Fruit fly (Drosophila melanogaster) whole organism, embryonic: Measurements from ENCODE around the gene Awh.
A peak's percentile ranks its signal among the peaks of the same experiment; 100 is the strongest.

Experiments used
- B-H1 ChIP-seq: fragments of 200-800 bp; sonication (Bioruptor generic); IDR thresholded peaks from 3 replicates; pipeline ENCODE4 v1.3.6; 2022; ENCODE audit warnings: missing biosample characterization, missing genetic modification characterization
- Blimp-1 ChIP-seq: fragments of 200-800 bp; sonication (Bioruptor generic); optimal IDR thresholded peaks from 3 replicates; lab custom pipeline; 2018; ENCODE audit warnings: missing biosample characterization, missing genetic modification characterization, mild to moderate bottlenecking, moderate library complexity, missing genetic modification reagents
- BtbVII ChIP-seq: fragments of 200-800 bp; sonication (Bioruptor generic); optimal IDR thresholded peaks from 3 replicates; lab custom pipeline; 2017; ENCODE audit warnings: missing biosample characterization, mild to moderate bottlenecking, missing genetic modification characterization
- CG10267 ChIP-seq: fragments of 200-800 bp; sonication (Bioruptor generic); optimal IDR thresholded peaks from 2 replicates; lab custom pipeline; 2018; ENCODE audit warnings: missing biosample characterization, mild to moderate bottlenecking, missing genetic modification characterization, moderate library complexity
- CG10431 ChIP-seq: fragments of 200-800 bp; sonication (Bioruptor generic); optimal IDR thresholded peaks from 3 replicates; lab custom pipeline; 2018; ENCODE audit warnings: missing biosample characterization, mild to moderate bottlenecking, missing genetic modification characterization
- CG11247 ChIP-seq: fragments of 200-800 bp; sonication (Bioruptor generic); IDR thresholded peaks from 2 replicates; pipeline ENCODE4 v1.3.6; 2022; ENCODE audit warnings: missing biosample characterization, missing genetic modification characterization
- CG12391 ChIP-seq: fragments of 200-800 bp; sonication (Bioruptor generic); optimal IDR thresholded peaks from 3 replicates; lab custom pipeline; 2018; ENCODE audit warnings: missing biosample characterization, mild to moderate bottlenecking, missing genetic modification characterization, moderate library complexity
- CG1602 ChIP-seq: fragments of 200-800 bp; sonication (Bioruptor generic); optimal IDR thresholded peaks from 3 replicates; lab custom pipeline; 2016; ENCODE audit warnings: missing biosample characterization, missing genetic modification characterization
- CG1603 ChIP-seq: fragments of 200-800 bp; sonication (Bioruptor generic); optimal IDR thresholded peaks from 2 replicates; lab custom pipeline; 2019; ENCODE audit warnings: missing biosample characterization, mild to moderate bottlenecking, missing genetic modification characterization, moderate library complexity
- CG18476 ChIP-seq: fragments of 200-800 bp; sonication (Bioruptor generic); optimal IDR thresholded peaks from 2 replicates; lab custom pipeline; 2016; ENCODE audit warnings: missing biosample characterization, mild to moderate bottlenecking, missing genetic modification characterization
- CG2116 ChIP-seq: fragments of 200-800 bp; sonication (Bioruptor generic); optimal IDR thresholded peaks from 3 replicates; lab custom pipeline; 2018; ENCODE audit warnings: missing biosample characterization, mild to moderate bottlenecking, missing genetic modification characterization
- CG31224 ChIP-seq: fragments of 200-800 bp; sonication (Bioruptor generic); IDR thresholded peaks from 2 replicates; pipeline ENCODE4 v1.3.6; 2022; ENCODE audit warnings: missing biosample characterization, missing genetic modification characterization
- CG32532 ChIP-seq: fragments of 200-800 bp; sonication (Bioruptor generic); IDR thresholded peaks from 2 replicates; pipeline ENCODE4 v1.3.6; 2022; ENCODE audit warnings: missing biosample characterization, missing genetic modification characterization
- CG32772 ChIP-seq: fragments of 200-800 bp; sonication (Bioruptor generic); IDR thresholded peaks from 2 replicates; pipeline ENCODE4 v1.3.6; 2022; ENCODE audit warnings: missing biosample characterization, missing genetic modification characterization
- CG33213 ChIP-seq: fragments of 200-800 bp; sonication (Bioruptor generic); optimal IDR thresholded peaks from 3 replicates; lab custom pipeline; 2016; ENCODE audit warnings: missing biosample characterization, missing genetic modification characterization
- CG4404 ChIP-seq: fragments of 200-800 bp; sonication (Bioruptor generic); IDR thresholded peaks from 2 replicates; pipeline ENCODE4 v1.3.6; 2022; ENCODE audit warnings: missing biosample characterization, missing genetic modification characterization
- CG4424 ChIP-seq: fragments of 200-800 bp; sonication (Bioruptor generic); optimal IDR thresholded peaks from 3 replicates; lab custom pipeline; 2016; ENCODE audit warnings: missing biosample characterization, missing genetic modification characterization
- CG5245 ChIP-seq: fragments of 200-800 bp; sonication (Bioruptor generic); optimal IDR thresholded peaks from 3 replicates; lab custom pipeline; 2016; ENCODE audit warnings: missing biosample characterization, missing genetic modification characterization
- CG5953 ChIP-seq: fragments of 200-800 bp; sonication (Bioruptor generic); IDR thresholded peaks from 2 replicates; pipeline ENCODE4 v1.3.6; 2022; ENCODE audit warnings: missing biosample characterization, missing genetic modification characterization
- CG8089 ChIP-seq: fragments of 200-800 bp; sonication (Bioruptor generic); optimal IDR thresholded peaks from 3 replicates; lab custom pipeline; 2016; ENCODE audit warnings: missing biosample characterization, missing genetic modification characterization
- Chrac-16 ChIP-seq: fragments of 200-800 bp; sonication (Bioruptor generic); optimal IDR thresholded peaks from 3 replicates; lab custom pipeline; 2016; ENCODE audit warnings: missing biosample characterization, missing genetic modification characterization
- Dek ChIP-seq: fragments of 200-800 bp; sonication (Bioruptor generic); optimal IDR thresholded peaks from 3 replicates; lab custom pipeline; 2019; ENCODE audit warnings: missing biosample characterization, mild to moderate bottlenecking, missing genetic modification characterization, moderate library complexity
- Ets65A ChIP-seq: fragments of 200-800 bp; sonication (Bioruptor generic); peaks from one replicate; lab custom pipeline; 2016; ENCODE audit warnings: missing biosample characterization, missing genetic modification characterization
- GATAe ChIP-seq: fragments of 200-800 bp; sonication (Bioruptor generic); conservative IDR thresholded peaks from 2 replicates; pipeline ENCODE4 v1.3.6; 2022; ENCODE audit warnings: missing biosample characterization, missing genetic modification characterization
- Hmr ChIP-seq: fragments of 200-800 bp; sonication (Bioruptor generic); optimal IDR thresholded peaks from 3 replicates; lab custom pipeline; 2017; ENCODE audit warnings: mild to moderate bottlenecking, missing biosample characterization, missing genetic modification reagents, missing genetic modification characterization
- Hsf ChIP-seq: fragments of 200-800 bp; sonication (Bioruptor generic); optimal IDR thresholded peaks from 3 replicates; lab custom pipeline; 2016; ENCODE audit warnings: missing biosample characterization, missing genetic modification characterization
- Kr ChIP-seq: fragments of 200-800 bp; sonication (Bioruptor generic); optimal IDR thresholded peaks from 2 replicates; lab custom pipeline; 2017; ENCODE audit warnings: missing biosample characterization, mild to moderate bottlenecking, missing genetic modification characterization
- MBD-R2 ChIP-seq: fragments of 200-800 bp; sonication (Bioruptor generic); IDR thresholded peaks from 2 replicates; pipeline ENCODE4 v1.3.6; 2022; ENCODE audit warnings: missing biosample characterization, missing genetic modification characterization
- Mad ChIP-seq: fragments of 200-800 bp; sonication (Bioruptor generic); optimal IDR thresholded peaks from 2 replicates; lab custom pipeline; 2016; ENCODE audit warnings: missing biosample characterization, missing genetic modification characterization
- Mes4 ChIP-seq: fragments of 200-800 bp; sonication (Bioruptor generic); optimal IDR thresholded peaks from 2 replicates; lab custom pipeline; 2016; ENCODE audit warnings: missing biosample characterization, missing genetic modification characterization
- Tbp ChIP-seq: fragments of >200 bp; optimal IDR thresholded peaks from 2 replicates; lab custom pipeline; 2018; ENCODE audit warnings: missing biosample characterization, missing genetic modification characterization
- al ChIP-seq: fragments of 200-800 bp; sonication (Bioruptor generic); IDR thresholded peaks from 2 replicates; pipeline ENCODE4 v1.3.6; 2022; ENCODE audit warnings: missing biosample characterization, missing genetic modification characterization
- ap ChIP-seq: fragments of 200-800 bp; sonication (Bioruptor generic); IDR thresholded peaks from 2 replicates; pipeline ENCODE4 v1.3.6; 2022; ENCODE audit warnings: missing biosample characterization, missing genetic modification characterization
- ara ChIP-seq: fragments of 200-800 bp; sonication (Bioruptor generic); IDR thresholded peaks from 2 replicates; pipeline ENCODE4 v1.3.6; 2022; ENCODE audit warnings: missing biosample characterization, missing genetic modification characterization
- ato ChIP-seq: fragments of 200-800 bp; sonication (Bioruptor generic); IDR thresholded peaks from 2 replicates; pipeline ENCODE4 v1.3.6; 2022; ENCODE audit warnings: missing biosample characterization, missing genetic modification characterization; ENCODE audit not compliant: partially characterized antibody
- bcd ChIP-seq: fragments of 200-800 bp; sonication (Bioruptor generic); optimal IDR thresholded peaks from 2 replicates; lab custom pipeline; 2017; ENCODE audit warnings: missing biosample characterization, mild to moderate bottlenecking, missing genetic modification characterization
- bigmax ChIP-seq: fragments of 200-800 bp; sonication (Bioruptor generic); optimal IDR thresholded peaks from 2 replicates; lab custom pipeline; 2018; ENCODE audit warnings: missing biosample characterization, mild to moderate bottlenecking, missing genetic modification characterization
- crol ChIP-seq: fragments of 200-800 bp; sonication (Bioruptor generic); IDR thresholded peaks from 2 replicates; pipeline ENCODE4 v1.3.6; 2022; ENCODE audit warnings: missing biosample characterization, missing genetic modification characterization
- cwo ChIP-seq: fragments of 200-800 bp; sonication (Bioruptor generic); optimal IDR thresholded peaks from 3 replicates; lab custom pipeline; 2017; ENCODE audit warnings: missing biosample characterization, missing genetic modification characterization, mild to moderate bottlenecking, moderate library complexity, missing genetic modification reagents
- dmrt11E ChIP-seq: fragments of 200-800 bp; sonication (Bioruptor generic); optimal IDR thresholded peaks from 3 replicates; lab custom pipeline; 2018; ENCODE audit warnings: missing biosample characterization, mild to moderate bottlenecking, missing genetic modification characterization, moderate library complexity
- fd3F ChIP-seq: fragments of 200-800 bp; sonication (Bioruptor generic); optimal IDR thresholded peaks from 2 replicates; lab custom pipeline; 2018; ENCODE audit warnings: missing biosample characterization, mild to moderate bottlenecking, missing genetic modification characterization, moderate library complexity
- grau ChIP-seq: fragments of 200-800 bp; optimal IDR thresholded peaks from 3 replicates; lab custom pipeline; 2019; ENCODE audit warnings: missing biosample characterization, mild to moderate bottlenecking, missing genetic modification characterization, moderate library complexity
- gt ChIP-seq: fragments of 200-800 bp; sonication (Bioruptor generic); IDR thresholded peaks from 2 replicates; pipeline ENCODE4 v1.3.6; 2022; ENCODE audit warnings: missing biosample characterization, missing genetic modification characterization
- kni ChIP-seq: fragments of 200-800 bp; sonication (Bioruptor generic); optimal IDR thresholded peaks from 3 replicates; lab custom pipeline; 2017; ENCODE audit warnings: mild to moderate bottlenecking, missing biosample characterization, missing genetic modification reagents, missing genetic modification characterization
- lilli ChIP-seq: fragments of 200-800 bp; sonication (Bioruptor generic); optimal IDR thresholded peaks from 3 replicates; lab custom pipeline; 2016; ENCODE audit warnings: missing biosample characterization, missing genetic modification characterization
- pfk ChIP-seq: fragments of 200-800 bp; sonication (Bioruptor generic); optimal IDR thresholded peaks from 2 replicates; lab custom pipeline; 2018; ENCODE audit warnings: missing biosample characterization, mild to moderate bottlenecking, missing genetic modification characterization, moderate library complexity
- sim ChIP-seq: fragments of 200-800 bp; sonication (Bioruptor generic); IDR thresholded peaks from 2 replicates; pipeline ENCODE4 v1.3.6; 2022; ENCODE audit warnings: missing biosample characterization, missing genetic modification characterization
- sug ChIP-seq: fragments of 200-800 bp; optimal IDR thresholded peaks from 2 replicates; lab custom pipeline; 2019; ENCODE audit warnings: missing biosample characterization, mild to moderate bottlenecking, missing genetic modification characterization, moderate library complexity
- tin ChIP-seq: fragments of 200-800 bp; sonication (Bioruptor generic); optimal IDR thresholded peaks from 3 replicates; lab custom pipeline; 2016; ENCODE audit warnings: missing biosample characterization, missing genetic modification characterization
- twi ChIP-seq: fragments of 200-800 bp; optimal IDR thresholded peaks from 2 replicates; lab custom pipeline; 2019; ENCODE audit warnings: missing biosample characterization, mild to moderate bottlenecking, missing genetic modification characterization, moderate library complexity
- unc-4 ChIP-seq: fragments of 200-800 bp; sonication (Bioruptor generic); IDR thresholded peaks from 2 replicates; pipeline ENCODE4 v1.3.6; 2022; ENCODE audit warnings: missing biosample characterization, missing genetic modification characterization; ENCODE audit not compliant: partially characterized antibody
- vnd ChIP-seq: fragments of 200-800 bp; sonication (Bioruptor generic); IDR thresholded peaks from 3 replicates; pipeline ENCODE4 v1.3.6; 2022; ENCODE audit warnings: missing biosample characterization, missing genetic modification characterization; ENCODE audit not compliant: partially characterized antibody
- zfh2 ChIP-seq: fragments of 200-800 bp; sonication (Bioruptor generic); optimal IDR thresholded peaks from 2 replicates; lab custom pipeline; 2016; ENCODE audit warnings: missing biosample characterization, missing genetic modification characterization

Awh gene

dm6 chr3L:3809943-3810342, 36.1 kb upstream of the Awh start, which contains the start of gene CG32262 (continued):
- peak; percentile 85 for TF ChIP-seq grau (tag; lab: Kevin White, UChicago)
- TF ChIP-seq CG11247 (GFP tag; lab: Robert Waterston, UW) = no peak
- TF ChIP-seq MBD-R2 (GFP tag; lab: Robert Waterston, UW) = peak; percentile 84
- TF ChIP-seq Mad (GFP tag; lab: Kevin White, UChicago) = no peak
- no peak for TF ChIP-seq CG4404 (GFP tag; lab: Robert Waterston, UW)
- no peak for TF ChIP-seq Tbp (GFP tag; lab: Kevin White, UChicago)
- no peak for TF ChIP-seq lilli (GFP tag; lab: Kevin White, UChicago)
- TF ChIP-seq ato = no peak
- TF ChIP-seq CG5953 (GFP tag; lab: Robert Waterston, UW) = no peak
- no peak for TF ChIP-seq tin (GFP tag; lab: Kevin White, UChicago)
- peak; percentile 91 for TF ChIP-seq crol (GFP tag; lab: Robert Waterston, UW)
- TF ChIP-seq CG1603 = peak; percentile 29
- TF ChIP-seq Chrac-16 (GFP tag; lab: Kevin White, UChicago) = no peak
- no peak for TF ChIP-seq fd3F (GFP tag; lab: Kevin White, UChicago)
- TF ChIP-seq sug (tag; lab: Kevin White, UChicago) = peak; percentile 23
- no peak for TF ChIP-seq CG12391
- no peak for TF ChIP-seq bigmax (GFP tag; lab: Kevin White, UChicago)
- TF ChIP-seq CG18476 (GFP tag; lab: Kevin White, UChicago) = no peak
- no peak for TF ChIP-seq CG8089
- no peak for TF ChIP-seq Ets65A (GFP tag; lab: Kevin White, UChicago)
- TF ChIP-seq CG10431 (GFP tag; lab: Kevin White, UChicago) = no peak
- peak; percentile 47 for TF ChIP-seq CG2116 (GFP tag; lab: Kevin White, UChicago)
- TF ChIP-seq CG4424 = no peak
- no peak for TF ChIP-seq sim (GFP tag; lab: Robert Waterston, UW)
- TF ChIP-seq CG32772 (GFP tag; lab: Robert Waterston, UW) = no peak
- no peak for TF ChIP-seq Hsf
- no peak for TF ChIP-seq Blimp-1
- TF ChIP-seq vnd (GFP tag; lab: Robert Waterston, UW) = no peak; the same call in 2 of the 3 replicates
- TF ChIP-seq twi = no peak
- TF ChIP-seq BtbVII (GFP tag; lab: Kevin White, UChicago) = no peak
- TF ChIP-seq cwo (GFP tag; lab: Kevin White, UChicago) = no peak
- TF ChIP-seq CG5245 (GFP tag; lab: Kevin White, UChicago) = no peak
- no peak for TF ChIP-seq CG31224 (GFP tag; lab: Robert Waterston, UW)
- TF ChIP-seq gt (GFP tag; lab: Robert Waterston, UW) = no peak
- TF ChIP-seq ap (GFP tag; lab: Robert Waterston, UW) = no peak
- TF ChIP-seq CG33213 (GFP tag; lab: Kevin White, UChicago) = no peak
- no peak for TF ChIP-seq Mes4 (GFP tag; lab: Kevin White, UChicago)
- TF ChIP-seq kni (GFP tag; lab: Kevin White, UChicago) = no peak
- peak; percentile 34 for TF ChIP-seq CG10267 (tag; lab: Kevin White, UChicago)
- no peak for TF ChIP-seq ara (GFP tag; lab: Robert Waterston, UW)
- TF ChIP-seq zfh2 (GFP tag; lab: Kevin White, UChicago) = no peak
- TF ChIP-seq al = no peak
- TF ChIP-seq Kr (GFP tag; lab: Kevin White, UChicago) = no peak
- peak; percentile 22 for TF ChIP-seq Hmr
- no peak for TF ChIP-seq CG32532 (GFP tag; lab: Robert Waterston, UW)
- TF ChIP-seq GATAe (GFP tag; lab: Robert Waterston, UW) = no peak
- TF ChIP-seq bcd (GFP tag; lab: Kevin White, UChicago) = no peak
- TF ChIP-seq unc-4 = peak; percentile 65
- TF ChIP-seq pfk = no peak
- no peak for TF ChIP-seq dmrt11E
- TF ChIP-seq Dek (tag; lab: Kevin White, UChicago) = no peak
- TF ChIP-seq B-H1 (GFP tag; lab: Robert Waterston, UW) = no peak
- no peak for TF ChIP-seq CG1602 (GFP tag; lab: Kevin White, UChicago)
